Worm (Caenorhabditis elegans): ENCODE results near the gene C25F9.16.

DNA sequence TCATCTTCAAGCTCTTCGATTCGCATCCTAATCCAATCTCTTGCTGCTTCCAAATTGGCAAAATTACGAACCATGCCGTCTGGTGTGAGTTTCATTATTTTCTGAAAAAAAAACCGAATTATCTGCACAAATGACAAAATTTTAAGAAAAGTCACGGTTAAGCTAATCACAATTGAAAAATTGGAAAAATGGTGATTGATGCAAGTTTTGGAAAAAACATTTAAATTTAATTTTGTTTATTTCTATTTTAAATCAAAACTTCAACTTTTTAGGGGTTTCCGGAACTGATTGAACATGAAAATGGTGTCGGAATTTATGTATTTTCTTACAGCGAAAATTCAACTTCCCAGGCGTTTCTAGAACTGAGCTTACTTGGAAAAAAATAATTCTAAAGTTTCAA, 31.3 kb upstream of the C25F9.16 start, which contains the start of gene C25F9.12:
- no peak for TF ChIP-seq daf-12 (tag; optimal IDR thresholded peaks at IDR 0.05)
- TF ChIP-seq elt-1 (tag; optimal IDR thresholded peaks at IDR 0.05), result no peak
- no peak for TF ChIP-seq ceh-28 (tag; optimal IDR thresholded peaks at IDR 0.05)
- no peak for TF ChIP-seq ama-1 (optimal IDR thresholded peaks at IDR 0.05)
- TF ChIP-seq ceh-9 (tag; optimal IDR thresholded peaks at IDR 0.05), result no peak
- no peak for TF ChIP-seq nhr-77 (tag; optimal IDR thresholded peaks at IDR 0.05)
- TF ChIP-seq skn-1 (tag; optimal IDR thresholded peaks at IDR 0.05), result no peak
- TF ChIP-seq zag-1 (tag; optimal IDR thresholded peaks at IDR 0.05), result no peak
- TF ChIP-seq pha-4 (tag; optimal IDR thresholded peaks at IDR 0.05), result no peak
- TF ChIP-seq nhr-28 (tag; optimal IDR thresholded peaks at IDR 0.05), result no peak
- no peak for TF ChIP-seq jun-1 (tag; optimal IDR thresholded peaks at IDR 0.05)
- TF ChIP-seq nhr-11 (tag; optimal IDR thresholded peaks at IDR 0.05), result no peak

All from whole organism, L3 larva.